Worm (Caenorhabditis elegans): ENCODE measurements around the gene F01D5.3.

The F01D5.3 gene

DNA sequence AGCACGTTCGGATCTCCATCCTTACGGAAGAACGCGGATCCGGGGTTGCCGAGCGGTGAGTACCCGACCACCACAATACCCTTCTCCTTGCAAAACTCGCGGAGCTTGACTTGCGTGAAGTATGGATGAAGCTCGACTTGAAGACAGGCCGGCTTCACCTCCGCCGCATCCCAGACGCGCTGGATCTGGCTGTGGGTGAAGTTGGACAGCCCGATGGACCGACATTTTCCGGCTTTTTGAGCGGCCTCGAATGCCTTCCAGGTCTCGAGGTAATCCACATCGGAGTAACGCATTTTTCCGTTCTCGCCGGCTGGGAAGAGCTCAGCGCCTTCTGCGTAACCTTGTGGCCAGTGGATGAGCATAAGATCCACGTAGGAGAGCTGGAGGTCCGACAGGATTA is 27.7 kb downstream of the F01D5.3 start:
- TF ChIP-seq mep-1 (tag; optimal IDR thresholded peaks at IDR 0.05) (no peak), sem-2 (GFP tag; optimal IDR thresholded peaks at IDR 0.05) (no peak), lin-32 (GFP tag; optimal IDR thresholded peaks at IDR 0.05) (no peak), nhr-28 (tag; optimal IDR thresholded peaks at IDR 0.05) (no peak), nhr-12 (tag; optimal IDR thresholded peaks at IDR 0.05) (no peak), nhr-237 (tag; optimal IDR thresholded peaks at IDR 0.05) (no peak), ceh-39 (tag; optimal IDR thresholded peaks at IDR 0.05) (no peak), sptf-1 (tag; optimal IDR thresholded peaks at IDR 0.05) (no peak), snpc-4 (tag; optimal IDR thresholded peaks at IDR 0.05) (no peak), mls-2 (tag; optimal IDR thresholded peaks at IDR 0.05) (no peak), bed-3 (GFP tag; optimal IDR thresholded peaks at IDR 0.05) (no peak), pha-4 (tag; optimal IDR thresholded peaks at IDR 0.05) (no peak), ceh-43 (GFP tag; optimal IDR thresholded peaks at IDR 0.05) (no peak), flh-1 (GFP tag; optimal IDR thresholded peaks at IDR 0.05) (no peak), blmp-1 (tag; optimal IDR thresholded peaks at IDR 0.05) (no peak), unc-120 (tag; optimal IDR thresholded peaks at IDR 0.05; ENCODE audit: poor library complexity, severe bottlenecking) (no peak), ces-1 (GFP tag; optimal IDR thresholded peaks at IDR 0.05) (no peak)

DNA sequence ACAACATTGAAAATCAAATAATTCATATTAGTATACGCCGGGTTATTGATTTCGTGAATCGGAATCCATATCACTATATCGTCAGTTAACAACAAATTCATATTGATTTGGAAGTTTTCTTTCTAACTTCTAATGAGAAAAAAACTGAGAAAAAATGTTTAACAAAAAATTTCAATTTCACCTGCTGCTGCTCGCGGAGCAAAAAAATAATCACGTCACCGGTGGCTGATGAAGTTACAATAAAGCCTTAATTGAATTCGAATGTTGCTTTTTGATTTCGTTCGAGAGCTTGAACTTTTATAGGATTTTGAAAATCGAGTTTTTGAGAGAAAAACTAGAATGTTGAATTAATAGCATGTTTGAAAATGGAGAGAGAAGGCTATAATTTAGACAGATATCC is 31.0 kb downstream of the F01D5.3 start, which contains the start of gene sre-43:
Gene sre-43 (minus strand): TSS at position 101 of the 400 bp plus-strand sequence.
- no peak for TF ChIP-seq unc-120 (tag; optimal IDR thresholded peaks at IDR 0.05; ENCODE audit: poor library complexity, severe bottlenecking)
- no peak for TF ChIP-seq ces-1 (GFP tag; optimal IDR thresholded peaks at IDR 0.05)
- TF ChIP-seq ceh-43 (GFP tag; optimal IDR thresholded peaks at IDR 0.05), result no peak
- no peak for TF ChIP-seq snpc-4 (tag; optimal IDR thresholded peaks at IDR 0.05)
- TF ChIP-seq unc-39 (tag; optimal IDR thresholded peaks at IDR 0.05), result no peak
- TF ChIP-seq ceh-83 (GFP tag; optimal IDR thresholded peaks at IDR 0.05), result no peak
- TF ChIP-seq pha-4 (tag; optimal IDR thresholded peaks at IDR 0.05), result no peak
- no peak for TF ChIP-seq lin-13 (tag; optimal IDR thresholded peaks at IDR 0.05)
- no peak for TF ChIP-seq M03D4.4 (tag; optimal IDR thresholded peaks at IDR 0.05)
- TF ChIP-seq zip-8 (tag; optimal IDR thresholded peaks at IDR 0.05), result no peak
- no peak for TF ChIP-seq nhr-12 (tag; optimal IDR thresholded peaks at IDR 0.05)
- no peak for TF ChIP-seq hlh-1 (tag; optimal IDR thresholded peaks at IDR 0.05)
- no peak for TF ChIP-seq nhr-2 (tag; optimal IDR thresholded peaks at IDR 0.05)

DNA sequence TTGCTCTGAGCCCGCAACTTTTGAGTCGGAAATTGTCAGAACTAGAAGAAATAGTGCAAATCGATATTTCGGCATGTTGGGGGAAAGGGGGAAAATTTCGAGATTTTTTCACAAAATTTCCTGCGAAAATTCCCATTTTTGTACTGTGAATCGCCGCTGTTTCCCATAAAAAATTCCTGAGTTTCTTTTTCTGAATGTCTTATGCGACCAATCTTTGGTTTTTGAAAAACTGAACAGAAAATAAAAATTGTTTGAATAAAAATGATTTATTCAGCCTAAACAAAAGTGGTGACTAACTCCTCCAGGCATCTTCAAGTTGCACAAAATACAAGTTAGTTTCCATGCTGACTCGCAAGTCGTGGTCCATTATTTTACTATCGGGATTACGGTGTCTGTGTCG is 33.7 kb downstream of the F01D5.3 start, which contains the start of gene W07G1.7:
Gene W07G1.7 (minus strand): TSS at position 101 of the 400 bp plus-strand sequence.
- TF ChIP-seq nhr-237 (tag; optimal IDR thresholded peaks at IDR 0.05) (no peak), ceh-43 (GFP tag; optimal IDR thresholded peaks at IDR 0.05) (no peak), nhr-76 (tag; optimal IDR thresholded peaks at IDR 0.05) (no peak), lin-13 (tag; optimal IDR thresholded peaks at IDR 0.05) (no peak), mls-2 (tag; optimal IDR thresholded peaks at IDR 0.05) (no peak), pha-4 (tag; optimal IDR thresholded peaks at IDR 0.05) (no peak), M03D4.4 (tag; optimal IDR thresholded peaks at IDR 0.05) (no peak), ztf-11 (tag; optimal IDR thresholded peaks at IDR 0.05) (no peak), tbx-8 (GFP tag; optimal IDR thresholded peaks at IDR 0.05) (no peak), nhr-12 (tag; optimal IDR thresholded peaks at IDR 0.05) (no peak), unc-62 (GFP tag; optimal IDR thresholded peaks at IDR 0.05) (no peak), elt-1 (tag; optimal IDR thresholded peaks at IDR 0.05; ENCODE audit: borderline replicate concordance, insufficient read depth) (no peak), sptf-1 (tag; optimal IDR thresholded peaks at IDR 0.05) (no peak)

DNA sequence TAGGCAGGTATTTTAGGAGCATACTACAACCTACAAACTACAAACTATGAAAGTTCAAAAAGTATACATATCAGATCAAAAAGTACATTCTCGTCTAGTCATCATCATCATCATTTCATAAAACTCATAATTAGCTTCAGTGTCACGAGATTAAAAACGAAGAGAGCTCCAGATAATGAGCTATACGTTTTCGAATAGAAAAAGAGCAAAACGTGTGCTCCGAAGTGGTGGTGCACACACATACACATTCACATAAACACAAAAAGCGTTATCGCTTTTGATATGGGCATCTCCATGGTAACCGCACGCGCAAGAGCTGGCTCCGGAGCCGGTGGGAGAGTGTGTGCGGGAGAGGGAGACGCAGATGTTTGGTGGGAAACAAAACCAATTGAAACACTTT is 35.6 kb downstream of the F01D5.3 start:
- TF ChIP-seq cnd-1 (tag; optimal IDR thresholded peaks at IDR 0.05) (no peak), unc-62 (GFP tag; optimal IDR thresholded peaks at IDR 0.05) (no peak), mep-1 (tag; optimal IDR thresholded peaks at IDR 0.05) (no peak), elt-3 (tag; optimal IDR thresholded peaks at IDR 0.05) (no peak), lsy-2 (tag; optimal IDR thresholded peaks at IDR 0.05) (no peak), M03D4.4 (tag; optimal IDR thresholded peaks at IDR 0.05) (no peak), nhr-12 (tag; optimal IDR thresholded peaks at IDR 0.05) (no peak), flh-1 (GFP tag; optimal IDR thresholded peaks at IDR 0.05) (no peak), mab-5 (tag; optimal IDR thresholded peaks at IDR 0.05) (no peak), ham-2 (GFP tag; optimal IDR thresholded peaks at IDR 0.05) (no peak), nhr-2 (tag; optimal IDR thresholded peaks at IDR 0.05) (no peak), unc-39 (tag; optimal IDR thresholded peaks at IDR 0.05) (no peak), hlh-1 (tag; optimal IDR thresholded peaks at IDR 0.05) (no peak), ceh-43 (GFP tag; optimal IDR thresholded peaks at IDR 0.05) (no peak), nhr-76 (tag; optimal IDR thresholded peaks at IDR 0.05) (no peak)
